Fruit fly (Drosophila melanogaster) whole organism, prepupa: ENCODE results near the gene CG45676.

Experiments used
- CG10631 ChIP-seq: fragments of 200-800 bp; sonication (Bioruptor generic); optimal IDR thresholded peaks from 2 replicates; lab custom pipeline; 2016; ENCODE audit warnings: missing biosample characterization, missing genetic modification characterization
- CG11762 ChIP-seq: fragments of 200-800 bp; sonication (Bioruptor generic); optimal IDR thresholded peaks from 3 replicates; lab custom pipeline; 2016; ENCODE audit warnings: missing biosample characterization, missing genetic modification characterization; ENCODE audit not compliant: insufficient read depth
- CG32006 ChIP-seq: fragments of 200-800 bp; sonication (Bioruptor generic); optimal IDR thresholded peaks from 3 replicates; lab custom pipeline; 2017; ENCODE audit warnings: missing biosample characterization, mild to moderate bottlenecking, missing genetic modification characterization
- CG34406 ChIP-seq: fragments of 200-800 bp; sonication (Bioruptor generic); optimal IDR thresholded peaks from 3 replicates; lab custom pipeline; 2016; ENCODE audit warnings: missing biosample characterization, missing genetic modification characterization
- CG3919 ChIP-seq: fragments of 200-800 bp; sonication (Bioruptor generic); optimal IDR thresholded peaks from 3 replicates; lab custom pipeline; 2016; ENCODE audit warnings: missing biosample characterization, missing genetic modification characterization
- CG7368 ChIP-seq: fragments of 200-800 bp; sonication (Bioruptor generic); optimal IDR thresholded peaks from 3 replicates; lab custom pipeline; 2016; ENCODE audit warnings: missing biosample characterization, missing genetic modification characterization
- Eip93F ChIP-seq: fragments of 200-800 bp; sonication (Bioruptor generic); optimal IDR thresholded peaks from 2 replicates; lab custom pipeline; 2016; ENCODE audit warnings: missing biosample characterization, mild to moderate bottlenecking, missing genetic modification characterization
- Hr38 ChIP-seq: sonication (Bioruptor generic); optimal IDR thresholded peaks from 2 replicates; lab custom pipeline; 2016; ENCODE audit warnings: missing biosample characterization, missing genetic modification characterization
- dac ChIP-seq: fragments of 200-800 bp; sonication (Bioruptor generic); optimal IDR thresholded peaks from 2 replicates; lab custom pipeline; 2017; ENCODE audit warnings: missing biosample characterization, mild to moderate bottlenecking, missing genetic modification characterization
- svp ChIP-seq: fragments of 200-800 bp; sonication (Bioruptor generic); peaks from one replicate; lab custom pipeline; 2016; ENCODE audit warnings: missing biosample characterization, missing genetic modification characterization

DNA sequence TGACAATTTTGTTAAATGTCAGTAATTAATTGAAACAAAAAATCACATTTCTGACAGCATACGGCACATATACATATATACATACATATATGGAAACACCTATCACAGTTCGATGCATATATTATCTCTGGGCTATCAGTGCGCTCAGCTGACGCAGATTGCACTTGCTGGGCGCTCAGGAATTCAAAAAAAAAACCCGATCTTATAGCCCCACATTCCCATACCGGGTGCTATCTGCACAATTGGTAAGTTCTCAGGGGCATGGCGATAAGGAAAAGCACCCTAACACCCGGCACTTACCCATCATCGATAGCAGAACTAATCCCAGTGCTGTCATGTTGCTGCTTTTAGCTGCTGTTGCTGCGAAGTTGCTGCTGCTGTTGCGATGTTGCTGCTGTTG, 38.6 kb downstream of the CG45676 start:
- TF ChIP-seq CG32006 (no peak), svp (GFP tag; lab: Kevin White, UChicago) (peak; percentile 94), CG10631 (no peak), CG7368 (GFP tag; lab: Kevin White, UChicago) (no peak), CG34406 (no peak), Eip93F (GFP tag; lab: Kevin White, UChicago) (no peak), dac (GFP tag; lab: Kevin White, UChicago) (no peak), CG11762 (GFP tag; lab: Kevin White, UChicago) (no peak), CG3919 (GFP tag; lab: Kevin White, UChicago) (no peak), Hr38 (GFP tag; lab: Kevin White, UChicago) (no peak)
